Fruit fly (Drosophila melanogaster) Kc167 (cell line): ENCODE results near the gene CG2694.

Source experiments
- Myc ChIP-seq: fragments of >200 bp; optimal IDR thresholded peaks from 2 replicates; lab custom pipeline; 2017; ENCODE audit warnings: missing external identifiers
- Sin3A ChIP-seq: fragments of >200 bp; optimal IDR thresholded peaks from 2 replicates; lab custom pipeline; 2018; ENCODE audit warnings: missing external identifiers
- h ChIP-seq: fragments of >200 bp; optimal IDR thresholded peaks from 3 replicates; lab custom pipeline; 2018; ENCODE audit warnings: missing external identifiers
- insv ChIP-seq: fragments of >200 bp; optimal IDR thresholded peaks from 3 replicates; lab custom pipeline; 2018; ENCODE audit warnings: missing external identifiers
- psq ChIP-seq: fragments of >200 bp; optimal IDR thresholded peaks from 2 replicates; lab custom pipeline; 2017; ENCODE audit warnings: missing external identifiers
- ttk ChIP-seq: sonication (Bioruptor generic); optimal IDR thresholded peaks from 2 replicates; lab custom pipeline; 2017; ENCODE audit warnings: missing external identifiers

Gene CG2694

DNA sequence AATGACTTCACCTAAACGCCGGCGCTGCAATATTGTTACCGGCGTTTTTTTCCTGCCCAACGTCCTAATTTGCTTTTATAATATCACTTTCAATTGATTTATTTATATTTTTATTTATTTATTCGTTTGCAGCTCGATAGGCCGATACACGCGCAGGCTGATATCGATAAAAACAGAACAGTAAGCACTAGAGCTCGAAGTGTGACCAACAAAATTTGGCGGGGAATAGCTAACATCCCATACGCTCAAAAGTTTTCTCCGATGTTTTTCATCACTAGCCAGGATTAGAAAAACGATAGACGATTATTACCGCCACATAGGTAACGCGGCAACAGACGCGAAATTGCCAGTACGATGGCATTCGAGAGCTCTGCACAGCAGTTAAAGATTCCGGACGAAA, at the start of gene CG2694, which contains the start of gene CG2685:
CG2694 (plus strand) TSS at position 304 of the 400 bp plus-strand sequence.
CG2685 (minus strand) TSS at position 185 of the 400 bp plus-strand sequence.
- TF ChIP-seq Sin3A (lab: Kevin White, UChicago), result no peak
- TF ChIP-seq h, result no peak
- no peak for TF ChIP-seq Myc (lab: Kevin White, UChicago)
- TF ChIP-seq ttk, result no peak
- TF ChIP-seq insv (lab: Kevin White, UChicago), result no peak
- no peak for TF ChIP-seq psq (lab: Kevin White, UChicago)

DNA sequence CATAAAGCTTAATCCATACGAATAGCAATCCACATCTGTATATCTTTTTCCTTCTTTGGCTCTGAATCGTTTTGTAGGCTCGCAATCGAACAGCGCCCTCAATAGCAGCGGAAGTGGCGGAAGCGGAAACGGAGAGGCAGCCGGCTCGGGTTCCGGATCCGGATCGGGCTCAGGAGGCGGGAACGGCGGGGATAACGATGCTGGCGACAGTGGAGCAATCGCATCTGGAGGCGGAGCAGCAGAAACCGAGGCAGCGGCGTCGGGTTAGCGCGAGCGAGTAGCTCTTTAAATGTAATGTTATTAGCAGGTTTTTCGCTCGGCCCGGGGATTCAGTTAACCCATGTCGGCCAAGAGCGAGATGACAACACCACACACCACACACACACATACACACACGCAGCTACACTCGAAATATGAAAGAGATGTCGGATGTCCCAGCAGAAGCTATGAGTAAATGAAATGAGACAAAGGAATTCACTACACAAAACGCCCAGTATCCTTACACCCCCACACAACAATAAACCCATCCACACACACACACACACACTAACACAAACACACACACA, 36.8 kb upstream of the CG2694 start:
- no peak for TF ChIP-seq insv (lab: Kevin White, UChicago)

DNA sequence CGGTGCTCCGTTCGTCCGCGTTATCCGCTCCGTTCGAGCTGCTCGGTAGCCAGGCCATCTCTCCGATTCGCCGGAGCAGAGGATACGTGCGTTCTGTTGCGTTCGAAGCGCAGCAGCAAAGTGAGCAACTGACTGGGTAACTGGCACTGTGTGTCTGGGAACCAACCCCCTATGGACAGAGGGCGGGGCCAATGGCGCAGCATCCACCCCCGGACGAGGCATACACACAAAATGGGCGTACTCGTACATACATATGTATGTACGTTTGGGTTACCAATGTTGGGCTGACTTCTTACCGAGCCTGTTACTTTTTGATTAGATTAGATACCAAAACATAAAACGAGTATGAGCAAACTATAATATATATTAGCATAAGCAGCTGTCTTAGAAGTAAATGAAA, 32.3 kb upstream of the CG2694 start, which contains the start of gene HLH3B:
HLH3B (minus strand) TSS at position 123 of the 400 bp plus-strand sequence.
- TF ChIP-seq Myc (lab: Kevin White, UChicago), result no peak
- TF ChIP-seq Sin3A (lab: Kevin White, UChicago), result no peak
- no peak for TF ChIP-seq h

DNA sequence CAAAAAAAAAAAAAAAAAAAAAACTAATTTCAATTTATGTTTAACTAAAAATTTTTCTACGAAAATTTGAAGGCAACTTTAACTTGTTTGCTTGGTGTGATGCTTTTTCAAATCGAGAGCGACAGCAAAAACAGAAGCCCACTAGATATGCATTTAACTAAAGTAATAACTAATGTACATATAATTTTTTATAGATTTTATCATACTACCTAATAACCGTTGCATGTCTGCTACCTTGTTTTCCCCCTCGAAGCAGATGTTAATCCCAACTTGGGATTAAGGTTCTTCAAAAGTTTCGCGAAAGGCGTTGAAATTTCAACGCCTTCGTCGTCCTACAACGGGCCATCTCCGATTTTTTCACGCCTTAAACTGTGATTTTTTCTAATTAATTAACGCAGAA, 31.0 kb upstream of the CG2694 start, which contains the start of gene CG2652:
CG2652 (minus strand) TSS at position 101 of the 400 bp plus-strand sequence.
- no peak for TF ChIP-seq ttk
- no peak for TF ChIP-seq Myc (lab: Kevin White, UChicago)
- TF ChIP-seq Sin3A (lab: Kevin White, UChicago), result no peak
- TF ChIP-seq h, result no peak
- no peak for TF ChIP-seq insv (lab: Kevin White, UChicago)
- no peak for TF ChIP-seq psq (lab: Kevin White, UChicago)

DNA sequence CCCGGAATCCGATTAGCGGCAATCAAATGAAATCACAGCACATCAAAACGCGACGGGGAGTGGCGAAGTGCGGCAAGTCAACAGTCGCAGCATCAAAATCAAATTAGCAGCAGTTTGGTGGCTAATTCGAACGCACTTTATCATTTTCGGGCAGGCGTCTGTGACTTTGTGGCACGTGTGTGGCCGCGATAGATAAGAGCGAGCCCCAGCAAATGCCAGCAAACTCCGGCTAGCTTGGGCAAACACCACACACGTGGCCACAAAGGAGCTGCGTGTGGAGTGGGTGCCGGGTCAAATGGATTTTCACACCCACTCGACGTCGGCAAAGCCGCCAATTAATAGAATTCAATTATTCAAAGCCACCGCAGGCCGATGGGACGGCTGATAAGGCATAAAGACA, 30.0 kb upstream of the CG2694 start:
- TF ChIP-seq insv (lab: Kevin White, UChicago) (no peak), Sin3A (lab: Kevin White, UChicago) (no peak)

DNA sequence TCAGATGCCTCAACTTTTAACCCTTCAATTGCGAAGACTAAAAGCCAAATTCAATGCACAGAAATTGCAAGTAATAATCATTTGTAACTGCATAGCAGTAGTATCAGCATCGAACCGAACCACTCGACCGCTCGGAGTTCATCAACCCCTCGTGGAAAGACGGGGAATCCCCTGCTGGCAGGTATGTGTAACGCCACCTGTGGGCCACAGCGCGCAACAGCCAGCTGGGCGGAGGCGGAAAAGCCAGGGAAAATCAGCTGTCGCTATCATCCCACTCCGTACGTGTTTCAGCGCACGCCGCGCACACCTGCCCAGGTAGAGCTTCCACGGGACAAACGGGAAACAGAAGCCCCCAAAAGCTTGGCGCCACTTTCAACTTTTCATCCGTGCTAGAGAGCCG, 29.4 kb upstream of the CG2694 start:
- TF ChIP-seq h (no peak), insv (lab: Kevin White, UChicago) (no peak), Sin3A (lab: Kevin White, UChicago) (no peak), Myc (lab: Kevin White, UChicago) (no peak), psq (lab: Kevin White, UChicago) (no peak), ttk (no peak)

DNA sequence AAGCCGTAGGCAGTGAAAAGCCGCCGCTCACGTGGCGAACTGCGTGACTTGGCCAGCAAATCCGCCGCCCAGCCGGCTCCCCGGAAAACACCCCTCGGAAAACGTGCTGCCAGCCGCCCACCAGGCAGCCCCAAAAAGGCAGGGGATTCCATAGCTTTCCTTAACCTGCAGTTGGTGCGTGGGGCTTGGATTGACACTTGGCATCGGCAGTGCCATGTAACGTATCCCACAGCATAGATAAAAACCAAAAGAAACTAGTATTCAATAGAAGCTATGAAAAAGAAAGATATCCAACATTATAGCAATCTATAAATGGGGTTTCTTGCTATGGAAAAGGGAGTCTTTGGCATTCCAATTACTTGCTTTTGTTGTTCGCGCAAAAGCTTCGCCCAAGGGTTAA, 28.9 kb upstream of the CG2694 start:
- TF ChIP-seq psq (lab: Kevin White, UChicago) (no peak), ttk (no peak), Sin3A (lab: Kevin White, UChicago) (no peak), insv (lab: Kevin White, UChicago) (no peak), Myc (lab: Kevin White, UChicago) (no peak), h (no peak)

DNA sequence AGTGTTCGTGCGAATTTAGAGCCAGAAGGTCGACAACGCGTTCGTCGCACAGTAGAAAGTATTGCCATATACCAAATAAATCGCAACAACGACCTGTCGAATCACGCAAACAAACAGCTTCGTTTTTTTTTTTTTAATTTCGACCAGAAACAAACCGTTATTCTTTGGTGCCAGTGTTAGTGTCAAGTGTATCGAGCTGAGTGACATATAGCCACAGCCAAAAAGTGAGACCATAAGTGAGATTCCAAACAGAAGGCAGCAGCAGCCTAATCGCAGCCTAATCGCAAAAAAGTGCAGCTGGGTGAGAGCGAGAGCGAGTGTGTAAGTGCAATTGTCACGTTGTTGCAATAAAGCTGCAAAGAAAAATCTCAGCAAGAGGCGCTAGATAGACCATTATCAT, 28.3 kb upstream of the CG2694 start, which contains the start of gene per:
per (plus strand) TSS at position 1 of the 400 bp plus-strand sequence.
- TF ChIP-seq psq (lab: Kevin White, UChicago) (no peak), Sin3A (lab: Kevin White, UChicago) (no peak), Myc (lab: Kevin White, UChicago) (no peak), h (no peak), insv (lab: Kevin White, UChicago) (no peak), ttk (no peak)

DNA sequence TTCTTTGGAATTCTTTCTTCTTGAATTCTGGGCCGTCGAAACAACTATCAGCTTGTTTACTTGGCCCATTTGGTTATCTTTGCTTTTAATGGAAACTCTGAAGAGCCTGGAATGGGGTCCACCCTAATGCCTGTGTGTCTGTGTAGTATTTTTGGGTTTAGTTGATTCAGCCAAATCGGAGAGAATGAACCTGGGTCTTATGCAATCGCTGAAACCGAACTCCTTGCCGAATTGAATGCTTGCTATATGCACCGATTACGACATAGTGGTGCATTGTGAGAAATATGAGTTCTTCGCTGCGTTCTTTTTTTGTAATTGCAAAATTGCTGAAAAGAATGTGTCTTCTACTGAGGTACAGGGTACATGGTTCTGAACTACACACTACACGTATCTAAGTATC, 26.9 kb upstream of the CG2694 start:
- no peak for TF ChIP-seq ttk
- TF ChIP-seq psq (lab: Kevin White, UChicago), result no peak
- TF ChIP-seq Myc (lab: Kevin White, UChicago), result no peak
- no peak for TF ChIP-seq Sin3A (lab: Kevin White, UChicago)
- TF ChIP-seq h, result no peak

DNA sequence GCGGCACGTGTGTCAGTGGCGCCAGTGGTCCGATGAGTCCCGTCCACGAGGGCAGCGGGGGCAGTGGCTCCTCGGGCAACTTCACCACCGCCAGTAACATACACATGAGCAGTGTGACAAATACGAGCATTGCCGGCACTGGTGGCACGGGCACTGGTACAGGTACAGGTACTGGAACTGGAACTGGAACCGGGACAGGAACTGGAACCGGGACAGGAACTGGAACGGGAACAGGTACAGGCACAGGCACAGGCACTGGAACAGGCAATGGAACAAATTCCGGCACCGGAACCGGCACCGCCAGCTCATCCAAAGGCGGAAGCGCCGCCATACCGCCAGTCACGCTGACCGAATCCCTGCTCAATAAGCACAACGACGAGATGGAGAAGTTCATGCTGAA, 23.5 kb upstream of the CG2694 start:
- TF ChIP-seq Myc (lab: Kevin White, UChicago) (no peak), Sin3A (lab: Kevin White, UChicago) (no peak), psq (lab: Kevin White, UChicago) (no peak)

DNA sequence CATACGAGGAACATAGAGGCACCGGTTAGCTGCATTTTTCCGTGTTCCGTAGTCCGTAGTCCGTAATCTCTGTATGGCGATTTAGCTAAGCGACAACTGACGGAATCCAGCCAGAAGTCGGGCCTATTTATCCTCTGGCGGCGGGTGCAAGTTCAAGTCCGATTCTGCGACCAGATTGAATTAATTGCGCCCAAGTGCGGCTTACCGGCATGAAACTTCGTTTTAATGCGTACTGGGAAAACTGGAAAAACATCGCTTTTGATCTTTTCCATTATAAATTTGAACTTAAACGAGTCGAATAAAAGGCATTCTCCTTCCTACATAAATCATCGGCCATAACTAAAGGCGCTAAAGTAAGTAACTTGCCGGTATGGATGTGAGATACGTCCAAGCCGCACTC, 20.1 kb upstream of the CG2694 start, which contains the start of gene dyw:
dyw (minus strand) TSS at position 101 of the 400 bp plus-strand sequence.
- TF ChIP-seq psq (lab: Kevin White, UChicago) (no peak), h (no peak), Myc (lab: Kevin White, UChicago) (no peak), insv (lab: Kevin White, UChicago) (no peak), ttk (no peak), Sin3A (lab: Kevin White, UChicago) (no peak)

DNA sequence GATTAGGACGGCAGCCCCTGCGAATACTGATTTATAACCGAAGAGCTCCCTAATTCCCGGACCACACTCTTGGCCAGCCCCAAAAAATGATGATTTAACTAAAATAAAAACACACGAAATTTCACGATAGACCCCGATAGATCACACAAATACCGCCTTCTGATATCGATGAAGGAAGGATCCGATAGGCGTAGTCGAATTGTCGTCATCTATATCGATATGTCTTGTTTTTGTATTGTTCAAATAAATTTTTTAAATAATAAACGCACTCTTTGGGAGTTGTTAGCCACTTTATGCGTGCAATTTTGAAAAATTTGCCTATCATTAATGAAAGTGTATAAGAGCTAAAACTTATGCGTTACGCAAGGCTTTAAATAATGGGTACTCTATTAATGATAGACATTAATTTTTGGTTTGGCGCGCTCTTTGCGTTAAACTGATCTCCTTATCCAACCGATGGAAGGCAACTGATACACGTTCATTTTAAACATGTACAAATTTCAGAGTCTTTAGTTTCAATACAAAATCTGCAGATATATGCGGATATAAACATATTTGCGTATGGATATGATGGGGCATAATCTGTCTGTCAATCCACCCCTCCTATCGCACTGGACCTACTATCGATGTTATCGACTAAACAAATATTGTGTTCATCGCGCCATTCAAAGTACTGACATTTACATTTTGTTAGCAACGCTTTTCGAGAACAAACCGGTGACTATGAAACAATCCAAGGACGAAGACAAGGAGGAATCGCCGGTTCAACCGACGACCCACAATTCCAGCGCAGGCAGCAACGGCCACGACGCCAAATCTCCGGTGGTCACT, 15.6 kb upstream of the CG2694 start, which contains the start of the genes Spg7 and Lint-O:
Spg7 (minus strand) TSS at position 148 of the 831 bp plus-strand sequence.
Lint-O (plus strand) TSS at position 638 of the 831 bp plus-strand sequence.
- TF ChIP-seq h (no peak), insv (lab: Kevin White, UChicago) (no peak), Sin3A (lab: Kevin White, UChicago) (no peak), ttk (no peak), psq (lab: Kevin White, UChicago) (no peak), Myc (lab: Kevin White, UChicago) (no peak)
